Worm (Caenorhabditis elegans): Measurements from ENCODE around the gene nsph-4.2.
"Not testable (repeated sequence)": the region's sequence is repeated elsewhere in the genome, so short reads cannot be mapped to it uniquely, and the experiment has no call there.

ce11 chrIV:5258385-5258784 lies 39.8 kb downstream of the nsph-4.2 start, which contains the start of gene ttbk-2.1:
- not testable (repeated sequence) for TF ChIP-seq hlh-1, mls-2 (tag; optimal IDR thresholded peaks at IDR 0.05)
